Worm (Caenorhabditis elegans) whole organism, L1 larva: ENCODE measurements around the gene pri-1.

ENCODE experiments used
- C16A3.4 ChIP-seq: fragments of 150-350 bp; optimal IDR thresholded peaks from 2 replicates; lab custom pipeline; 2014; ENCODE audit warnings: missing biosample characterization, missing genetic modification characterization
- F16B12.6 ChIP-seq: fragments of 150-350 bp; optimal IDR thresholded peaks from 2 replicates; lab custom pipeline; 2014; ENCODE audit warnings: missing biosample characterization, missing genetic modification characterization
- Y116A8C.19 ChIP-seq: sonication (generic microtip); optimal IDR thresholded peaks from 2 replicates; lab custom pipeline; 2016; ENCODE audit warnings: missing compliant biosample characterization, missing genetic modification characterization, borderline replicate concordance
- alr-1 ChIP-seq: fragments of 200-800 bp; sonication (Bioruptor generic); optimal IDR thresholded peaks from 2 replicates; lab custom pipeline; 2018; ENCODE audit warnings: borderline replicate concordance, mild to moderate bottlenecking, missing genetic modification characterization, missing compliant biosample characterization
- aly-2 ChIP-seq: fragments of 150-350 bp; optimal IDR thresholded peaks from 2 replicates; lab custom pipeline; 2014; ENCODE audit warnings: missing biosample characterization, missing genetic modification characterization
- blmp-1 ChIP-seq: fragments of 150-350 bp; optimal IDR thresholded peaks from 2 replicates; lab custom pipeline; 2014; ENCODE audit warnings: missing biosample characterization, missing genetic modification characterization
- ceh-8 ChIP-seq: fragments of 200-800 bp; sonication (Bioruptor generic); optimal IDR thresholded peaks from 2 replicates; lab custom pipeline; 2018; ENCODE audit warnings: mild to moderate bottlenecking, missing genetic modification characterization, moderate library complexity, missing compliant biosample characterization
- ceh-82 ChIP-seq, 3 experiments: fragments of 150-350 bp in 1 of 3; sonication (generic microtip) in 2 of 3; optimal IDR thresholded peaks; 2 replicates each; lab custom pipeline; 2014 to 2017; ENCODE audit warnings: missing biosample characterization in 3 of 3, missing genetic modification characterization in 3 of 3
- dpl-1 ChIP-seq, 3 experiments: fragments of 150-350 bp in 2 of 3; sonication (generic microtip) in 1 of 3; optimal IDR thresholded peaks; 2 replicates each; lab custom pipeline; 2014 to 2017; ENCODE audit warnings: missing biosample characterization in 3 of 3, missing genetic modification characterization in 3 of 3, missing genetic modification reagents in 3 of 3
- efl-1 ChIP-seq, 4 experiments: fragments of 150-350 bp; optimal IDR thresholded peaks in 3 of 4; peaks in 1 of 4; 1 replicate in 1 of 4; 2 replicates in 3 of 4; lab custom pipeline; 2014; ENCODE audit warnings: missing biosample characterization in 2 of 4, missing genetic modification characterization in 2 of 4, missing genetic modification reagents in 2 of 4
- efl-3 ChIP-seq: fragments of 200-800 bp; sonication (Bioruptor generic); optimal IDR thresholded peaks from 2 replicates; lab custom pipeline; 2018; ENCODE audit warnings: mild to moderate bottlenecking, missing genetic modification characterization, missing compliant biosample characterization
- egl-13 ChIP-seq: sonication (generic microtip); optimal IDR thresholded peaks from 2 replicates; lab custom pipeline; 2016; ENCODE audit warnings: missing genotype, missing genetic modification reagents, missing genetic modification characterization, missing compliant biosample characterization
- elt-3 ChIP-seq, 6 experiments: fragments of 150-350 bp in 1 of 6; sonication (generic microtip); optimal IDR thresholded peaks; 2 replicates each; lab custom pipeline; 2017 to 2018; ENCODE audit warnings: missing biosample characterization in 6 of 6, missing genetic modification characterization in 6 of 6, inconsistent platforms in 1 of 6
- grh-1 ChIP-seq: fragments of 200-800 bp; sonication (Bioruptor generic); IDR thresholded peaks from 2 replicates; pipeline ENCODE4 v1.3.6; 2022; ENCODE audit warnings: missing genetic modification reagents, missing genetic modification characterization, missing compliant biosample characterization
- isw-1 ChIP-seq: fragments of 200-800 bp; sonication (Bioruptor generic); IDR thresholded peaks from 2 replicates; pipeline ENCODE4 v1.3.6; 2022; ENCODE audit warnings: missing genetic modification characterization, missing compliant biosample characterization
- jun-1 ChIP-seq: fragments of 150-350 bp; optimal IDR thresholded peaks from 2 replicates; lab custom pipeline; 2014; ENCODE audit warnings: missing biosample characterization, missing genetic modification reagents, missing genetic modification characterization
- lin-14 ChIP-seq: fragments of 200-800 bp; sonication (Bioruptor generic); optimal IDR thresholded peaks from 2 replicates; lab custom pipeline; 2018; ENCODE audit warnings: mild to moderate bottlenecking, missing genetic modification characterization, moderate library complexity, missing compliant biosample characterization
- lin-15B ChIP-seq: fragments of 150-350 bp; sonication (generic microtip); optimal IDR thresholded peaks from 3 replicates; lab custom pipeline; 2014; ENCODE audit warnings: missing biosample characterization, missing genetic modification characterization
- lin-35 ChIP-seq, 2 experiments: fragments of 150-350 bp; optimal IDR thresholded peaks; 2 replicates each; lab custom pipeline; 2014; ENCODE audit warnings: missing biosample characterization in 2 of 2, missing genetic modification characterization in 2 of 2, missing genetic modification reagents in 2 of 2
- lin-39 ChIP-seq: fragments of 150-350 bp; optimal IDR thresholded peaks from 2 replicates; lab custom pipeline; 2014; ENCODE audit warnings: missing biosample characterization, missing genetic modification reagents, missing genetic modification characterization
- lsy-2 ChIP-seq, 2 experiments: fragments of 150-350 bp; optimal IDR thresholded peaks; 2 replicates each; lab custom pipeline; 2014; ENCODE audit warnings: missing biosample characterization in 2 of 2, missing genetic modification characterization in 2 of 2
- mab-9 ChIP-seq: fragments of 200-800 bp; sonication (Bioruptor generic); IDR thresholded peaks from 2 replicates; pipeline ENCODE4 v1.3.6; 2022; ENCODE audit warnings: missing genetic modification reagents, missing genetic modification characterization, missing compliant biosample characterization
- mep-1 ChIP-seq: fragments of 150-350 bp; optimal IDR thresholded peaks from 2 replicates; lab custom pipeline; 2014; ENCODE audit warnings: missing biosample characterization, missing genetic modification characterization
- nhr-11 ChIP-seq: fragments of 150-350 bp; optimal IDR thresholded peaks from 2 replicates; lab custom pipeline; 2014; ENCODE audit warnings: missing biosample characterization, missing genetic modification characterization
- nhr-20 ChIP-seq: sonication (generic microtip); optimal IDR thresholded peaks from 2 replicates; lab custom pipeline; 2016; ENCODE audit warnings: mild to moderate bottlenecking, missing genetic modification characterization, missing compliant biosample characterization
- nhr-237 ChIP-seq: fragments of 150-350 bp; optimal IDR thresholded peaks from 2 replicates; lab custom pipeline; 2014; ENCODE audit warnings: missing biosample characterization, missing genetic modification characterization
- nhr-28 ChIP-seq: fragments of 150-350 bp; optimal IDR thresholded peaks from 2 replicates; lab custom pipeline; 2014; ENCODE audit warnings: missing biosample characterization, missing genetic modification characterization
- nhr-47 ChIP-seq: sonication (generic microtip); optimal IDR thresholded peaks from 2 replicates; lab custom pipeline; 2016; ENCODE audit warnings: mild to moderate bottlenecking, missing genetic modification characterization, moderate library complexity, missing compliant biosample characterization
- nhr-71 ChIP-seq: sonication (generic microtip); optimal IDR thresholded peaks from 2 replicates; lab custom pipeline; 2016; ENCODE audit warnings: mild to moderate bottlenecking, missing genetic modification characterization, moderate library complexity, missing compliant biosample characterization
- nhr-77 ChIP-seq: fragments of 150-350 bp; optimal IDR thresholded peaks from 2 replicates; lab custom pipeline; 2014; ENCODE audit warnings: missing biosample characterization, missing genetic modification characterization
- nhr-84 ChIP-seq: sonication (generic microtip); optimal IDR thresholded peaks from 2 replicates; lab custom pipeline; 2017; ENCODE audit warnings: missing biosample characterization, missing genetic modification characterization
- nhr-85 ChIP-seq: sonication (generic microtip); peaks from one replicate; lab custom pipeline; 2016; ENCODE audit warnings: missing genetic modification characterization, inconsistent platforms, missing compliant biosample characterization
- nhr-90 ChIP-seq: sonication (generic microtip); optimal IDR thresholded peaks from 2 replicates; lab custom pipeline; 2016; ENCODE audit warnings: mild to moderate bottlenecking, missing genetic modification characterization, missing compliant biosample characterization; ENCODE audit not compliant: poor library complexity
- pax-3 ChIP-seq: fragments of 200-800 bp; sonication (Bioruptor generic); optimal IDR thresholded peaks from 2 replicates; lab custom pipeline; 2018; ENCODE audit warnings: mild to moderate bottlenecking, missing genetic modification characterization, moderate library complexity, missing compliant biosample characterization
- rnt-1 ChIP-seq: sonication (generic microtip); optimal IDR thresholded peaks from 2 replicates; lab custom pipeline; 2016; ENCODE audit warnings: mild to moderate bottlenecking, missing genetic modification characterization, moderate library complexity, missing compliant biosample characterization
- skn-1 ChIP-seq: fragments of 150-350 bp; optimal IDR thresholded peaks from 2 replicates; lab custom pipeline; 2014; ENCODE audit warnings: missing biosample characterization, missing genetic modification characterization
- snpc-4 ChIP-seq: fragments of 150-350 bp; optimal IDR thresholded peaks from 2 replicates; lab custom pipeline; 2014; ENCODE audit warnings: missing biosample characterization, missing genetic modification characterization
- snu-23 ChIP-seq: sonication (generic microtip); optimal IDR thresholded peaks from 2 replicates; lab custom pipeline; 2016; ENCODE audit warnings: missing genetic modification characterization, missing compliant biosample characterization
- sup-37 ChIP-seq: fragments of 200-800 bp; sonication (Bioruptor generic); optimal IDR thresholded peaks from 2 replicates; lab custom pipeline; 2018; ENCODE audit warnings: mild to moderate bottlenecking, missing genetic modification characterization, missing compliant biosample characterization
- swsn-7 ChIP-seq: sonication (generic microtip); optimal IDR thresholded peaks from 2 replicates; lab custom pipeline; 2016; ENCODE audit warnings: missing genetic modification characterization, missing compliant biosample characterization
- tbx-2 ChIP-seq: sonication (generic microtip); optimal IDR thresholded peaks from 2 replicates; lab custom pipeline; 2016; ENCODE audit warnings: missing genetic modification characterization, missing compliant biosample characterization
- tlp-1 ChIP-seq: fragments of 150-350 bp; optimal IDR thresholded peaks from 2 replicates; lab custom pipeline; 2014; ENCODE audit warnings: missing biosample characterization, missing genetic modification characterization
- unc-130 ChIP-seq: fragments of 150-350 bp; optimal IDR thresholded peaks from 2 replicates; lab custom pipeline; 2017; ENCODE audit warnings: missing biosample characterization, missing genetic modification characterization, inconsistent platforms
- unc-62 ChIP-seq: fragments of 150-350 bp; optimal IDR thresholded peaks from 2 replicates; lab custom pipeline; 2014; ENCODE audit warnings: missing biosample characterization, missing genetic modification reagents, missing genetic modification characterization
- zag-1 ChIP-seq: fragments of 150-350 bp; optimal IDR thresholded peaks from 2 replicates; lab custom pipeline; 2014; ENCODE audit warnings: missing biosample characterization, missing genetic modification characterization
- zip-4 ChIP-seq: fragments of 200-800 bp; sonication (Bioruptor generic); optimal IDR thresholded peaks from 2 replicates; lab custom pipeline; 2018; ENCODE audit warnings: mild to moderate bottlenecking, missing genetic modification characterization, moderate library complexity, missing compliant biosample characterization
- ztf-11 ChIP-seq, 2 experiments: sonication (generic microtip); optimal IDR thresholded peaks; 2 replicates each; lab custom pipeline; 2016 to 2017; ENCODE audit warnings: missing genetic modification characterization in 2 of 2, missing biosample characterization in 1 of 2, missing compliant biosample characterization in 1 of 2

pri-1 gene

DNA sequence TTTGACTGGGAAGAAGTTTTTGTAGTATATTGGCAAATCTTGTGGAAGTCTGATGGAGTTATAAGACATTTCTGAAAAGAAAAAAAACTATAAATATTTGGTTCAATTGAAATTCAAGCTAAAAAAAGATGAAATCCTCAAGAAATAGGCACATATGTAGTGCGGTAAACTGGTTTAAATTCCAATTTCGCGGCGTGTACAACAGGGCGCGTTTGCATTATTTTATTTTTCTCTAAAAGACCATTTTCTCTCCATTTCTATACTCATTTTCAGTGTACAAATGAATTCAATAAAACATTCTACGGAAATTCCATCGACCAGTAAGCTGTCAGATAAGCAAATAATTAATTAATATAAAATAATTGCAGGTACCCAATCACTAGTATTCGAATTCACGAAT is at the start of gene pri-1, which contains the start of gene F58A4.6:
pri-1 (minus strand) TSS at position 71 of the 400 bp plus-strand sequence.
F58A4.6 (plus strand) TSS at position 272 of the 400 bp plus-strand sequence.
- TF ChIP-seq egl-13 (tag; lab: Kevin White, UChicago): no peak
- peak; percentile 40 for TF ChIP-seq rnt-1 (tag; lab: Kevin White, UChicago)
- TF ChIP-seq unc-130: no peak
- TF ChIP-seq nhr-77 (tag; lab: Kevin White, UChicago): no peak
- TF ChIP-seq snpc-4 (tag; lab: Kevin White, UChicago): no peak
- TF ChIP-seq ceh-82 (tag; optimal IDR thresholded peaks at IDR 0.05; lab: Kevin White, UChicago): peak in 1 of 3 experiments; percentile 56
- TF ChIP-seq lin-15B (tag; lab: Kevin White, UChicago): peak; percentile 32
- no peak for TF ChIP-seq nhr-11 (tag; lab: Kevin White, UChicago)
- no peak for TF ChIP-seq nhr-28 (tag; lab: Kevin White, UChicago)
- TF ChIP-seq grh-1 (GFP tag; lab: Robert Waterston, UW): peak; percentile 55
- TF ChIP-seq sup-37 (GFP tag; lab: Kevin White, UChicago): no peak
- TF ChIP-seq ceh-8 (GFP tag; lab: Kevin White, UChicago): no peak
- peak in 1 of 6 experiments; percentile 28 for TF ChIP-seq elt-3 (tag; optimal IDR thresholded peaks at IDR 0.05; lab: Kevin White, UChicago)
- TF ChIP-seq dpl-1 (GFP tag; optimal IDR thresholded peaks at IDR 0.05; lab: Kevin White, UChicago): peak; percentile 81 to 91 (median 86)
- TF ChIP-seq nhr-90 (tag; lab: Kevin White, UChicago): peak; percentile 28
- TF ChIP-seq alr-1 (tag; lab: Kevin White, UChicago): no peak
- peak; percentile 7 for TF ChIP-seq blmp-1 (tag; lab: Kevin White, UChicago)
- no peak for TF ChIP-seq lin-39
- peak; percentile 48 for TF ChIP-seq F16B12.6 (tag; lab: Kevin White, UChicago)
- peak; percentile 30 for TF ChIP-seq mep-1 (tag; lab: Kevin White, UChicago)
- no peak for TF ChIP-seq unc-62 (GFP tag; lab: Kevin White, UChicago)
- TF ChIP-seq isw-1 (GFP tag; lab: Robert Waterston, UW): no peak
- TF ChIP-seq zip-4 (GFP tag; lab: Kevin White, UChicago): no peak
- no peak for TF ChIP-seq efl-3
- TF ChIP-seq snu-23 (GFP tag; lab: Kevin White, UChicago): peak; percentile 43
- peak; percentile 24 for TF ChIP-seq nhr-47 (tag; lab: Kevin White, UChicago)
- TF ChIP-seq nhr-85 (tag; lab: Kevin White, UChicago): peak; percentile 76
- TF ChIP-seq C16A3.4 (tag; lab: Kevin White, UChicago): peak; percentile 35
- TF ChIP-seq zag-1 (tag; lab: Kevin White, UChicago): no peak
- no peak for TF ChIP-seq lin-14 (GFP tag; lab: Kevin White, UChicago)
- TF ChIP-seq pax-3 (tag; lab: Kevin White, UChicago): no peak
- peak; percentile 19 for TF ChIP-seq tbx-2 (tag; lab: Kevin White, UChicago)
- TF ChIP-seq swsn-7: peak; percentile 7
- peak; percentile 32 for TF ChIP-seq nhr-71 (tag; lab: Kevin White, UChicago)
- peak; percentile 31 for TF ChIP-seq nhr-20 (tag; lab: Kevin White, UChicago)
- no peak for TF ChIP-seq aly-2 (tag; lab: Kevin White, UChicago)
- TF ChIP-seq ztf-11 (tag; optimal IDR thresholded peaks at IDR 0.05; lab: Kevin White, UChicago): peak in 1 of 2 experiments; percentile 2
- no peak for TF ChIP-seq mab-9 (GFP tag; lab: Robert Waterston, UW)
- TF ChIP-seq efl-1 (optimal IDR thresholded peaks at IDR 0.05; lab: Kevin White, UChicago): peak; percentile 88 to 90
- peak; percentile 90 to 99 for TF ChIP-seq efl-1 (GFP tag; optimal IDR thresholded peaks at IDR 0.05 in 1 of 2; lab: Kevin White, UChicago)
- TF ChIP-seq Y116A8C.19 (tag; lab: Kevin White, UChicago): no peak
- TF ChIP-seq nhr-237: no peak
- no peak for TF ChIP-seq tlp-1
- TF ChIP-seq lsy-2 (tag; optimal IDR thresholded peaks at IDR 0.05; lab: Kevin White, UChicago): peak; percentile 28 to 76
- TF ChIP-seq skn-1: peak; percentile 12
- no peak for TF ChIP-seq nhr-84 (tag; lab: Kevin White, UChicago)
- peak; percentile 82 to 94 for TF ChIP-seq lin-35 (GFP tag; optimal IDR thresholded peaks at IDR 0.05; lab: Kevin White, UChicago)
- TF ChIP-seq jun-1: no peak
